Fruit fly (Drosophila melanogaster): Measurements from ENCODE around the gene CG2924.

DNA sequence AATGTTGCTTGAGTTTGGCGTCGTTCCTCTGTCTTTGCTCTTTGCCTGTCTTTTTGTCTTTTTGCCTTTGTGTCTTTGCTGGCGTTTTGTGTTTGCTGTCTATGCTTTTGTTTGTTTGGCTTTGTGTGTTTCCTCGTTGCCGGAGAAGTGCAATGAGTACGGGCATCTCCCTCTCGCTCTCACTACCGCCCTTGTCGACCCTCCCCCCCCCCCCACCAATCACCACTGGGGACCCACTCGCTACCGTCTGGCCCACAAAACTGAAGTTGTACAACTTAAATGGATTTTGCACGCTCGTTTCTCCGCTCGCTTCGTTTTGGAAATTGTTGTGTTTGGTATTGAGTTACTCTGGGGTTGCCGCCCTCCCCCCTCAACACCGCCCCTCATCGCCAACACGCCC lies 36.2 kb upstream of the CG2924 start:
- TF ChIP-seq CG7045 (GFP tag; optimal IDR thresholded peaks at IDR 0.05) (no peak), Hr96 (GFP tag; optimal IDR thresholded peaks at IDR 0.05) (no peak), bab1 (GFP tag; optimal IDR thresholded peaks at IDR 0.05) (no peak), CG7101 (tag; optimal IDR thresholded peaks at IDR 0.05) (no peak), pad (GFP tag; optimal IDR thresholded peaks at IDR 0.05) (no peak), toe (GFP tag; optimal IDR thresholded peaks at IDR 0.05) (no peak), Clk (GFP tag; optimal IDR thresholded peaks at IDR 0.05) (no peak)
